Worm (Caenorhabditis elegans) whole organism, young adult: Measurements from ENCODE around the gene C32H11.3.

Source experiments
- B0035.1 ChIP-seq: sonication (generic microtip); optimal IDR thresholded peaks from 2 replicates; lab custom pipeline; 2016; ENCODE audit warnings: missing genetic modification characterization, mild to moderate bottlenecking, missing compliant biosample characterization, missing genotype, missing genetic modification reagents
- D2030.7 ChIP-seq: fragments of 200-800 bp; sonication (Bioruptor generic); IDR thresholded peaks from 2 replicates; pipeline ENCODE4 v1.3.6; 2022; ENCODE audit warnings: missing genetic modification reagents, missing genetic modification characterization, missing compliant biosample characterization
- F22D6.2 ChIP-seq: sonication (generic microtip); optimal IDR thresholded peaks from 2 replicates; lab custom pipeline; 2016; ENCODE audit warnings: mild to moderate bottlenecking, missing genetic modification characterization, missing compliant biosample characterization
- F33H1.4 ChIP-seq: fragments of 200-800 bp; sonication (Bioruptor generic); IDR thresholded peaks from 2 replicates; pipeline ENCODE4 v1.3.6; 2022; ENCODE audit warnings: missing genetic modification reagents, missing genetic modification characterization, missing compliant biosample characterization
- F37B4.10 ChIP-seq: fragments of 200-800 bp; sonication (Bioruptor generic); IDR thresholded peaks from 2 replicates; pipeline ENCODE4 v1.3.6; 2022; ENCODE audit warnings: missing genetic modification characterization, missing compliant biosample characterization
- F49E8.2 ChIP-seq: sonication (generic microtip); optimal IDR thresholded peaks from 3 replicates; lab custom pipeline; 2017; ENCODE audit warnings: missing genetic modification characterization, mild to moderate bottlenecking, missing compliant biosample characterization, antibody characterized with exemption, moderate library complexity; ENCODE audit not compliant: insufficient read depth
- F57A8.1 ChIP-seq: fragments of 200-800 bp; sonication (Bioruptor generic); optimal IDR thresholded peaks from 2 replicates; lab custom pipeline; 2018; ENCODE audit warnings: mild to moderate bottlenecking, missing genetic modification characterization, moderate library complexity, missing compliant biosample characterization
- K12H6.12 ChIP-seq: fragments of 200-800 bp; sonication (Bioruptor generic); optimal IDR thresholded peaks from 2 replicates; lab custom pipeline; 2018; ENCODE audit warnings: mild to moderate bottlenecking, missing genetic modification characterization, missing compliant biosample characterization
- T07F8.4 ChIP-seq: sonication (generic microtip); optimal IDR thresholded peaks from 2 replicates; lab custom pipeline; 2016; ENCODE audit warnings: mild to moderate bottlenecking, missing genetic modification characterization, moderate library complexity, missing compliant biosample characterization
- Y53F4B.3 ChIP-seq: fragments of 200-800 bp; sonication (Bioruptor generic); IDR thresholded peaks from 2 replicates; pipeline ENCODE4 v1.3.6; 2022; ENCODE audit warnings: missing genetic modification reagents, missing genetic modification characterization, missing compliant biosample characterization
- aptf-2 ChIP-seq: fragments of 200-800 bp; sonication (Bioruptor generic); conservative IDR thresholded peaks from 2 replicates; pipeline ENCODE4 v1.3.6; 2022; ENCODE audit warnings: missing genetic modification reagents, missing genetic modification characterization, missing compliant biosample characterization
- athp-1 ChIP-seq: sonication (generic microtip); optimal IDR thresholded peaks from 2 replicates; lab custom pipeline; 2017; ENCODE audit warnings: mild to moderate bottlenecking, missing genetic modification characterization, missing compliant biosample characterization
- bed-1 ChIP-seq: fragments of 200-800 bp; sonication (Bioruptor generic); IDR thresholded peaks from 2 replicates; pipeline ENCODE4 v1.3.6; 2022; ENCODE audit warnings: missing genetic modification reagents, missing genetic modification characterization, missing compliant biosample characterization
- ceh-58 ChIP-seq: fragments of 200-800 bp; sonication (Bioruptor generic); IDR thresholded peaks from 2 replicates; pipeline ENCODE4 v1.3.6; 2022; ENCODE audit warnings: missing genetic modification characterization, missing compliant biosample characterization
- efl-1 ChIP-seq: fragments of 150-350 bp; optimal IDR thresholded peaks from 2 replicates; lab custom pipeline; 2014; ENCODE audit warnings: missing biosample characterization, missing genetic modification reagents, missing genetic modification characterization
- egl-18 ChIP-seq: fragments of 200-800 bp; sonication (Bioruptor generic); IDR thresholded peaks from 2 replicates; pipeline ENCODE4 v1.3.6; 2022; ENCODE audit warnings: missing genetic modification reagents, missing genetic modification characterization, missing compliant biosample characterization
- ets-4 ChIP-seq: fragments of 200-800 bp; sonication (Bioruptor generic); optimal IDR thresholded peaks from 2 replicates; lab custom pipeline; 2018; ENCODE audit warnings: mild to moderate bottlenecking, missing genetic modification characterization, missing compliant biosample characterization
- fkh-3 ChIP-seq: sonication (generic microtip); optimal IDR thresholded peaks from 2 replicates; lab custom pipeline; 2016; ENCODE audit warnings: mild to moderate bottlenecking, missing genetic modification characterization, missing compliant biosample characterization
- gei-17 ChIP-seq: fragments of 200-800 bp; sonication (Bioruptor generic); optimal IDR thresholded peaks from 2 replicates; lab custom pipeline; 2018; ENCODE audit warnings: mild to moderate bottlenecking, missing genetic modification characterization, missing compliant biosample characterization
- hrde-1 ChIP-seq: sonication (generic microtip); optimal IDR thresholded peaks from 2 replicates; lab custom pipeline; 2016; ENCODE audit warnings: missing genetic modification characterization, mild to moderate bottlenecking, missing compliant biosample characterization, moderate library complexity, missing genotype, missing genetic modification reagents, borderline replicate concordance
- let-607 ChIP-seq, 2 experiments: fragments of 200-800 bp in 1 of 2; sonication (Bioruptor generic) in 1 of 2; sonication (generic microtip) in 1 of 2; optimal IDR thresholded peaks; 2 replicates each; lab custom pipeline; 2016 to 2018; ENCODE audit warnings: mild to moderate bottlenecking in 2 of 2, missing compliant biosample characterization in 2 of 2, missing genetic modification characterization in 2 of 2, moderate library complexity in 2 of 2, missing genotype in 1 of 2
- lir-1 ChIP-seq: fragments of 200-800 bp; sonication (Bioruptor generic); conservative IDR thresholded peaks from 2 replicates; pipeline ENCODE4 v1.3.6; 2022; ENCODE audit warnings: missing genetic modification reagents, missing genetic modification characterization, missing compliant biosample characterization
- madf-3 ChIP-seq: fragments of 200-800 bp; sonication (Bioruptor generic); IDR thresholded peaks from 2 replicates; pipeline ENCODE4 v1.3.6; 2022; ENCODE audit warnings: missing genetic modification reagents, missing genetic modification characterization, missing compliant biosample characterization
- madf-6 ChIP-seq: fragments of 200-800 bp; sonication (Bioruptor generic); IDR thresholded peaks from 2 replicates; pipeline ENCODE4 v1.3.6; 2022; ENCODE audit warnings: missing genetic modification reagents, missing genetic modification characterization, missing compliant biosample characterization
- mes-4 ChIP-seq: sonication (generic microtip); optimal IDR thresholded peaks from 2 replicates; lab custom pipeline; 2016; ENCODE audit warnings: missing genotype, missing genetic modification characterization, missing compliant biosample characterization
- mxl-1 ChIP-seq: sonication (generic microtip); optimal IDR thresholded peaks from 2 replicates; lab custom pipeline; 2016; ENCODE audit warnings: missing genetic modification characterization, missing compliant biosample characterization
- nhr-120 ChIP-seq: fragments of 200-800 bp; sonication (Bioruptor generic); IDR thresholded peaks from 2 replicates; pipeline ENCODE4 v1.3.6; 2022; ENCODE audit warnings: missing genetic modification characterization, missing compliant biosample characterization
- nhr-80 ChIP-seq: sonication (generic microtip); optimal IDR thresholded peaks from 2 replicates; lab custom pipeline; 2016; ENCODE audit warnings: missing genetic modification characterization, missing compliant biosample characterization
- rcor-1 ChIP-seq: fragments of 200-800 bp; sonication (Bioruptor generic); IDR thresholded peaks from 2 replicates; pipeline ENCODE4 v1.3.6; 2022; ENCODE audit warnings: missing genetic modification reagents, missing genetic modification characterization, missing compliant biosample characterization
- rec-8 ChIP-seq, 2 experiments: sonication (generic microtip); optimal IDR thresholded peaks; 2 replicates each; lab custom pipeline; 2016; ENCODE audit warnings: mild to moderate bottlenecking in 2 of 2, missing genetic modification characterization in 2 of 2, missing genetic modification reagents in 2 of 2, missing genotype in 2 of 2, missing biosample characterization in 1 of 2, missing compliant biosample characterization in 1 of 2, moderate library complexity in 1 of 2
- snpc-1.1 ChIP-seq: sonication (generic microtip); optimal IDR thresholded peaks from 2 replicates; lab custom pipeline; 2017; ENCODE audit warnings: missing genetic modification characterization, mild to moderate bottlenecking, missing compliant biosample characterization, antibody characterized with exemption, moderate library complexity, missing genotype, missing genetic modification reagents; ENCODE audit not compliant: insufficient read depth
- snpc-4 ChIP-seq, 5 experiments: fragments of 150-350 bp in 1 of 5; sonication (generic microtip) in 4 of 5; optimal IDR thresholded peaks; 2 replicates each; lab custom pipeline; 2014 to 2018; ENCODE audit warnings: missing genetic modification characterization in 5 of 5, missing biosample characterization in 3 of 5, antibody characterized with exemption in 2 of 5, mild to moderate bottlenecking in 2 of 5, missing compliant biosample characterization in 2 of 5, missing genotype in 2 of 5, moderate library complexity in 2 of 5, missing genetic modification reagents in 1 of 5
- sptf-2 ChIP-seq: fragments of 200-800 bp; sonication (Bioruptor generic); optimal IDR thresholded peaks from 2 replicates; lab custom pipeline; 2018; ENCODE audit warnings: mild to moderate bottlenecking, missing genetic modification characterization, missing compliant biosample characterization
- tbx-9 ChIP-seq: sonication (generic microtip); optimal IDR thresholded peaks from 2 replicates; lab custom pipeline; 2016; ENCODE audit warnings: borderline replicate concordance, missing genetic modification characterization, inconsistent platforms, missing compliant biosample characterization
- zfh-2 ChIP-seq: fragments of 200-800 bp; sonication (Bioruptor generic); conservative IDR thresholded peaks from 2 replicates; pipeline ENCODE4 v1.3.6; 2022; ENCODE audit warnings: missing genetic modification reagents, missing genetic modification characterization, missing compliant biosample characterization
- zim-3 ChIP-seq: sonication (generic microtip); optimal IDR thresholded peaks from 2 replicates; lab custom pipeline; 2017; ENCODE audit warnings: mild to moderate bottlenecking, missing genetic modification characterization, moderate library complexity, missing compliant biosample characterization
- ztf-18 ChIP-seq: sonication (generic microtip); optimal IDR thresholded peaks from 2 replicates; lab custom pipeline; 2016; ENCODE audit warnings: missing genotype, mild to moderate bottlenecking, missing genetic modification characterization, missing compliant biosample characterization
- ztf-26 ChIP-seq: sonication (generic microtip); optimal IDR thresholded peaks from 2 replicates; lab custom pipeline; 2017; ENCODE audit warnings: missing genetic modification characterization, missing compliant biosample characterization
- ztf-28 ChIP-seq: fragments of 200-800 bp; sonication (Bioruptor generic); IDR thresholded peaks from 2 replicates; pipeline ENCODE4 v1.3.6; 2022; ENCODE audit warnings: missing genetic modification reagents, missing genetic modification characterization, missing compliant biosample characterization
- ztf-3 ChIP-seq: fragments of 200-800 bp; sonication (Bioruptor generic); optimal IDR thresholded peaks from 2 replicates; lab custom pipeline; 2018; ENCODE audit warnings: mild to moderate bottlenecking, missing genetic modification characterization, missing compliant biosample characterization
- ztf-6 ChIP-seq: fragments of 200-800 bp; sonication (Bioruptor generic); IDR thresholded peaks from 2 replicates; pipeline ENCODE4 v1.3.6; 2022; ENCODE audit warnings: missing genetic modification reagents, missing genetic modification characterization, missing compliant biosample characterization

C32H11.3 gene

DNA sequence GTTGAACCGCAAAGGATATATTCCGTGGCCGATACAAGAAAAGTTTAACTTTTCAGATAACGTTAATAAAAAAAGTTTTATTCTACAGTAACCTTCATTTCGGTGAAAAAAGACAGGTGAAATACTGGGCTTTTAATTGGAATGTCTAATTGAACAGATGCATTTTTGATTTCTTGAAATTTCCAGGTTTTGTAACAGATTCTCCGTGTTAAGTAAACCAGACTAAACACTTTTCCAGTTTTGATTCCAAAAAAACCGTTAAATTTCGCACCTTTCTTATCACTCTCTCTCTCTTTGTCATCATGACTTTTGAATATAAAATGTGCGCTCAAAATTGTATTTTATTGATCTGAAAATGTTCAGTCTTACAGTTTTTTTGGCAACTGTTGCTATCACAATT, at the start of gene C32H11.3:
Gene C32H11.3, plus strand, starts transcription at position 301 of the 400 bp plus-strand sequence.
- no peak for TF ChIP-seq F22D6.2 (tag; lab: Kevin White, UChicago)

DNA sequence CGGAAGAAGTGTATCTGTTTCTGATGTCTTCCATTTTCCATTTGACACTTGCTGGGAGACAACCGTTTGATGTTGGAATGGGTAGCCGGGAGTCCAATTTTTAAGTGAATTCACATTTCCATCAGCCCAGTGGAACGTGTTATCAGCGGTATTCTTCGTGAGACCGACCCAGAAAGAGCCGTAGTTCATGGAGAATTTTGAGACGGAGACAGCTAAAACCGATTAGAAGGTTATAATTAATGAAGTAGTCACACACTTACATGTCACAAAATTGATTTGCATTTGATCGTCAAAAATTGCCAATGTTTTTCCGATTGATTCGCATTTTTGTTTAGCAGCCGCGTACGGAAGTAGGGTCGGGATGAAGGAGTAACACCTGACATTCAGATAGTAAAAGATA, 49.0 kb upstream of the C32H11.3 start:
- TF ChIP-seq lir-1 (GFP tag; lab: Robert Waterston, UW) (no peak), T07F8.4 (tag; lab: Kevin White, UChicago) (no peak), ztf-26 (tag; lab: Kevin White, UChicago) (no peak), K12H6.12 (tag; lab: Kevin White, UChicago) (no peak), ztf-3 (GFP tag; lab: Kevin White, UChicago) (no peak), nhr-80 (tag; lab: Kevin White, UChicago) (peak; percentile 88), ets-4 (GFP tag; lab: Kevin White, UChicago) (peak; percentile 26), F49E8.2 (tag; lab: Kevin White, UChicago) (no peak), efl-1 (GFP tag; lab: Kevin White, UChicago) (no peak), let-607 (tag; optimal IDR thresholded peaks at IDR 0.05; lab: Kevin White, UChicago) (peak in 1 of 2 experiments; percentile 16)

- TF ChIP-seq egl-18 (GFP tag; lab: Robert Waterston, UW) = no peak
- TF ChIP-seq ceh-58 = no peak
- no peak for TF ChIP-seq ztf-28 (GFP tag; lab: Robert Waterston, UW)
- no peak for TF ChIP-seq tbx-9 (tag; lab: Kevin White, UChicago)
- TF ChIP-seq F33H1.4 = no peak
- no peak for TF ChIP-seq ztf-6
- no peak for TF ChIP-seq snpc-4 (GFP tag; optimal IDR thresholded peaks at IDR 0.05; lab: Kevin White, UChicago)
- TF ChIP-seq snpc-4 (tag; optimal IDR thresholded peaks at IDR 0.05; lab: Kevin White, UChicago) = peak; percentile 46 to 89 (median 70)
- TF ChIP-seq mes-4 = no peak
- TF ChIP-seq F37B4.10 (GFP tag; lab: Robert Waterston, UW) = 0 out of 2 replicates have a peak, but pooled peaks have one; percentile 25
- TF ChIP-seq aptf-2 (GFP tag; lab: Robert Waterston, UW) = no peak
- TF ChIP-seq fkh-3 (tag; lab: Kevin White, UChicago) = no peak
- no peak for TF ChIP-seq madf-6 (GFP tag; lab: Robert Waterston, UW)
- TF ChIP-seq mxl-1 (tag; lab: Kevin White, UChicago) = no peak
- no peak for TF ChIP-seq B0035.1 (tag; lab: Kevin White, UChicago)
- TF ChIP-seq bed-1 (GFP tag; lab: Robert Waterston, UW) = no peak
- TF ChIP-seq hrde-1 = no peak
Measured at ce11 chrIV:12869812-12870211, 48.5 kb upstream of the C32H11.3 start.

ce11 chrIV:12870315-12870714, 48.0 kb upstream of the C32H11.3 start:
- TF ChIP-seq aptf-2 (GFP tag; lab: Robert Waterston, UW) (no peak), sptf-2 (GFP tag; lab: Kevin White, UChicago) (no peak), zim-3 (tag; lab: Kevin White, UChicago) (no peak), B0035.1 (tag; lab: Kevin White, UChicago) (no peak)

DNA sequence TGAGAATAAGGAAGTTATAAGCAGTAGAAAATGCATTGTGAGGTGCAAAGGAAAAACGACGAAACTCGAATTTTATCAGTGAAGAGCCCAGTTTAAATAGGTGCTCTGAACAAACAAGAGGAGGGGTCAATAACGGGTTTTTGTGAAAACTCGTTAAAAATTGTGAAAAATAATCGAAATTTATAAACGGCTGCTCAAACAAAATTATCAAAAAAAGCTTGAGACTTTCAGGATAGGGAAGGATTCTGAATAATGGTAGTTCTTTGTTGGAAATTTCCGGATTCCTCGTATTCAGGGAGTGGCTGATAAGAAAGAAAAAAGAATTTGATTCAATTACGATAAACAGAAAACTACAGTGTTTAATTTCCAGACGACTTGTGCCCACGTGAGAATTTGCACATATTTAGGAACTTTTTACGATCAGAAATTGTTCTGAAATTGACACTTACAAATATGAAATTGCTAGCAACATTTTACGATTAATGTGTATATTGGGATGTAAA, 46.9 kb upstream of the C32H11.3 start, which contains the start of gene clec-187:
Gene clec-187, minus strand, starts transcription at position 51 of the 503 bp plus-strand sequence.
- TF ChIP-seq athp-1 (tag; lab: Kevin White, UChicago) (no peak), D2030.7 (GFP tag; lab: Robert Waterston, UW) (no peak), rcor-1 (GFP tag; lab: Robert Waterston, UW) (no peak), nhr-120 (GFP tag; lab: Robert Waterston, UW) (no peak), ztf-28 (GFP tag; lab: Robert Waterston, UW) (no peak), gei-17 (GFP tag; lab: Kevin White, UChicago) (no peak), ztf-18 (tag; lab: Kevin White, UChicago) (no peak), rec-8 (tag; optimal IDR thresholded peaks at IDR 0.05; lab: Kevin White, UChicago) (no peak), snpc-1.1 (tag; lab: Kevin White, UChicago) (no peak), F57A8.1 (no peak), F22D6.2 (tag; lab: Kevin White, UChicago) (no peak), madf-3 (no peak), aptf-2 (GFP tag; lab: Robert Waterston, UW) (no peak), Y53F4B.3 (GFP tag; lab: Robert Waterston, UW) (no peak), zfh-2 (GFP tag; lab: Robert Waterston, UW) (no peak)
